Fruit fly (Drosophila melanogaster) Kc167 (cell line): ENCODE data around the gene mbm.

Source experiments
- h ChIP-seq: fragments of >200 bp; optimal IDR thresholded peaks from 3 replicates; lab custom pipeline; 2018; ENCODE audit warnings: missing external identifiers
- psq ChIP-seq: fragments of >200 bp; optimal IDR thresholded peaks from 2 replicates; lab custom pipeline; 2017; ENCODE audit warnings: missing external identifiers

dm6 chr2L:247845-248473, 25.6 kb downstream of the mbm start:
- TF ChIP-seq psq (lab: Kevin White, UChicago) (no peak), h (no peak)
